Worm (Caenorhabditis elegans) whole organism, young adult: ENCODE measurements around the gene F13A7.7.

Source experiments
- fkh-3 ChIP-seq: sonication (generic microtip); optimal IDR thresholded peaks from 2 replicates; lab custom pipeline; 2016; ENCODE audit warnings: mild to moderate bottlenecking, missing genetic modification characterization, missing compliant biosample characterization
- sea-2 ChIP-seq: fragments of 200-800 bp; sonication (Bioruptor generic); IDR thresholded peaks from 2 replicates; pipeline ENCODE4 v1.3.6; 2022; ENCODE audit warnings: missing genetic modification characterization, missing compliant biosample characterization

- TF ChIP-seq fkh-3 (tag; lab: Kevin White, UChicago) = no peak
- TF ChIP-seq sea-2 = no peak
These were observed 45.9 kb upstream of the F13A7.7 start, which contains the start of gene F26D2.10 for ce11 chrV:16429503-16429902.
